Worm (Caenorhabditis elegans) whole organism, late embryonic: ENCODE data around the gene H25K10.1.

Experiments used
- elt-2 ChIP-seq: sonication (generic microtip); optimal IDR thresholded peaks from 2 replicates; lab custom pipeline; 2016; ENCODE audit warnings: missing genetic modification reagents, missing genetic modification characterization, missing compliant biosample characterization
- lin-11 ChIP-seq: fragments of 200-800 bp; sonication (Bioruptor generic); optimal IDR thresholded peaks from 2 replicates; lab custom pipeline; 2018; ENCODE audit warnings: mild to moderate bottlenecking, missing genetic modification characterization, missing compliant biosample characterization
- nhr-11 ChIP-seq: fragments of 150-350 bp; optimal IDR thresholded peaks from 2 replicates; lab custom pipeline; 2014; ENCODE audit warnings: missing biosample characterization, missing genetic modification characterization
- pag-3 ChIP-seq: sonication (generic microtip); optimal IDR thresholded peaks from 2 replicates; lab custom pipeline; 2016; ENCODE audit warnings: missing compliant biosample characterization, missing genetic modification characterization, borderline replicate concordance
- pqm-1 ChIP-seq: sonication (generic microtip); optimal IDR thresholded peaks from 2 replicates; lab custom pipeline; 2016; ENCODE audit warnings: missing genetic modification characterization, missing compliant biosample characterization
- sox-4 ChIP-seq: sonication (generic microtip); optimal IDR thresholded peaks from 2 replicates; lab custom pipeline; 2017; ENCODE audit warnings: mild to moderate bottlenecking, missing genetic modification characterization, inconsistent platforms, missing compliant biosample characterization
- tbx-2 ChIP-seq: sonication (generic microtip); optimal IDR thresholded peaks from 2 replicates; lab custom pipeline; 2016; ENCODE audit warnings: missing genetic modification characterization, missing compliant biosample characterization
- ztf-16 ChIP-seq: sonication (generic microtip); optimal IDR thresholded peaks from 2 replicates; lab custom pipeline; 2017; ENCODE audit warnings: missing genetic modification characterization, missing compliant biosample characterization

DNA sequence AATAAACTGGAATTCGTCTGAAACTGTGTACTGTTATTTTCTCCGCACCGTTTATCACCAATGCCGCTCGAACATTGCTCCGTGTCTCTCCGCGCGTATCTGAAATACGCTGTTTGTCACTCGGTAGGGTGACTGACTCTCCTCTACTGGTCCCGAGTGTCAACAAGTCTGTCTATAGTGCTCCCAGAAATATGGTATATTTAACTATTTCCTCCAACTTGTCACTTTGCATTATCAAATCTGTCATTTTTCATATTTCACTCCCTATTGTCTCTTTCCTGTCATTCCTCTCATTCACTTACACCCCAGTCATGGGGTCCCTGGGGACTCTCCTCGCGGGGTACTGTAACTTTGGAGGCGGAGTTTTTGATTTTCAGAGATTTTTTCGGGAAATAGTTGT, 52.3 kb downstream of the H25K10.1 start, which contains the start of gene hlh-17:
- TF ChIP-seq sox-4, result no peak
- no peak for TF ChIP-seq lin-11 (tag; lab: Kevin White, UChicago)
- no peak for TF ChIP-seq elt-2 (tag; lab: Kevin White, UChicago)
- no peak for TF ChIP-seq ztf-16 (tag; lab: Kevin White, UChicago)
- TF ChIP-seq pag-3, result no peak
- TF ChIP-seq nhr-11 (tag; lab: Kevin White, UChicago), result no peak
- no peak for TF ChIP-seq tbx-2 (tag; lab: Kevin White, UChicago)
- no peak for TF ChIP-seq pqm-1 (tag; lab: Kevin White, UChicago)
